Fruit fly (Drosophila melanogaster) whole organism, embryonic: ENCODE results near the gene CG43998.

Source experiments
- Abd-B ChIP-seq: fragments of 200-800 bp; sonication (Bioruptor generic); optimal IDR thresholded peaks from 2 replicates; lab custom pipeline; 2018; ENCODE audit warnings: missing biosample characterization, mild to moderate bottlenecking, missing genetic modification characterization, moderate library complexity
- Asciz ChIP-seq: fragments of 200-800 bp; sonication (Bioruptor generic); optimal IDR thresholded peaks from 2 replicates; lab custom pipeline; 2017; ENCODE audit warnings: missing biosample characterization, mild to moderate bottlenecking, missing genetic modification characterization, missing genetic modification reagents
- B-H2 ChIP-seq: fragments of 200-800 bp; sonication (Bioruptor generic); optimal IDR thresholded peaks from 2 replicates; lab custom pipeline; 2018; ENCODE audit warnings: missing biosample characterization, mild to moderate bottlenecking, missing genetic modification characterization
- CG10565 ChIP-seq: fragments of 200-800 bp; sonication (Bioruptor generic); optimal IDR thresholded peaks from 3 replicates; lab custom pipeline; 2016; ENCODE audit warnings: missing biosample characterization, mild to moderate bottlenecking, missing genetic modification characterization
- CG13624 ChIP-seq: fragments of 200-800 bp; sonication (Bioruptor generic); optimal IDR thresholded peaks from 2 replicates; lab custom pipeline; 2016; ENCODE audit warnings: missing biosample characterization, missing genetic modification characterization
- CG15073 ChIP-seq: fragments of 200-800 bp; sonication (Bioruptor generic); optimal IDR thresholded peaks from 2 replicates; lab custom pipeline; 2016; ENCODE audit warnings: missing biosample characterization, missing genetic modification characterization
- CG1647 ChIP-seq: fragments of 200-800 bp; sonication (Bioruptor generic); optimal IDR thresholded peaks from 3 replicates; lab custom pipeline; 2016; ENCODE audit warnings: missing biosample characterization, missing genetic modification characterization
- CG16815 ChIP-seq: fragments of 200-800 bp; sonication (Bioruptor generic); optimal IDR thresholded peaks from 3 replicates; lab custom pipeline; 2017; ENCODE audit warnings: missing biosample characterization, mild to moderate bottlenecking, missing genetic modification characterization
- CG18262 ChIP-seq: fragments of 200-800 bp; optimal IDR thresholded peaks from 3 replicates; lab custom pipeline; 2019; ENCODE audit warnings: missing biosample characterization, mild to moderate bottlenecking, missing genetic modification characterization, moderate library complexity
- CG18599 ChIP-seq: fragments of 200-800 bp; sonication (Bioruptor generic); optimal IDR thresholded peaks from 3 replicates; lab custom pipeline; 2017; ENCODE audit warnings: missing biosample characterization, missing genetic modification characterization, mild to moderate bottlenecking, moderate library complexity, missing genetic modification reagents
- CG2202 ChIP-seq: fragments of 200-800 bp; sonication (Bioruptor generic); optimal IDR thresholded peaks from 2 replicates; lab custom pipeline; 2018; ENCODE audit warnings: missing biosample characterization, mild to moderate bottlenecking, missing genetic modification characterization
- CG3407 ChIP-seq: fragments of 200-800 bp; sonication (Bioruptor generic); optimal IDR thresholded peaks from 2 replicates; lab custom pipeline; 2018; ENCODE audit warnings: missing biosample characterization, mild to moderate bottlenecking, missing genetic modification characterization
- CG4424 ChIP-seq: fragments of 200-800 bp; sonication (Bioruptor generic); optimal IDR thresholded peaks from 3 replicates; lab custom pipeline; 2016; ENCODE audit warnings: missing biosample characterization, missing genetic modification characterization
- CG8388 ChIP-seq: fragments of 200-800 bp; sonication (Bioruptor generic); optimal IDR thresholded peaks from 2 replicates; lab custom pipeline; 2019; ENCODE audit warnings: missing biosample characterization, mild to moderate bottlenecking, missing genetic modification characterization, moderate library complexity
- CkIIα-i1 ChIP-seq: fragments of 200-800 bp; sonication (Bioruptor generic); IDR thresholded peaks from 2 replicates; pipeline ENCODE4 v1.3.6; 2022; ENCODE audit warnings: missing biosample characterization, missing genetic modification characterization
- Dek ChIP-seq: fragments of 200-800 bp; sonication (Bioruptor generic); optimal IDR thresholded peaks from 3 replicates; lab custom pipeline; 2019; ENCODE audit warnings: missing biosample characterization, mild to moderate bottlenecking, missing genetic modification characterization, moderate library complexity
- Drgx ChIP-seq: fragments of 200-800 bp; sonication (Bioruptor generic); IDR thresholded peaks from 2 replicates; pipeline ENCODE4 v1.3.6; 2022; ENCODE audit warnings: missing biosample characterization, missing genetic modification characterization
- H2.0 ChIP-seq: fragments of 200-800 bp; sonication (Bioruptor generic); IDR thresholded peaks from 2 replicates; pipeline ENCODE4 v1.3.6; 2022; ENCODE audit warnings: missing biosample characterization, missing genetic modification characterization
- HLHmδ ChIP-seq: fragments of 200-800 bp; sonication (Bioruptor generic); optimal IDR thresholded peaks from 2 replicates; lab custom pipeline; 2018; ENCODE audit warnings: missing biosample characterization, mild to moderate bottlenecking, missing genetic modification characterization, moderate library complexity
- Hey ChIP-seq: fragments of 200-800 bp; sonication (Bioruptor generic); optimal IDR thresholded peaks from 3 replicates; lab custom pipeline; 2018; ENCODE audit warnings: missing biosample characterization, mild to moderate bottlenecking, missing genetic modification characterization
- Meics ChIP-seq: fragments of 200-800 bp; sonication (Bioruptor generic); optimal IDR thresholded peaks from 2 replicates; lab custom pipeline; 2017; ENCODE audit warnings: missing biosample characterization, mild to moderate bottlenecking, missing genetic modification characterization
- Oli ChIP-seq: fragments of 200-800 bp; sonication (Bioruptor generic); optimal IDR thresholded peaks from 2 replicates; lab custom pipeline; 2018; ENCODE audit warnings: missing biosample characterization, mild to moderate bottlenecking, missing genetic modification characterization, moderate library complexity
- Sox102F ChIP-seq: fragments of 200-800 bp; sonication (Bioruptor generic); optimal IDR thresholded peaks from 2 replicates; lab custom pipeline; 2018; ENCODE audit warnings: missing biosample characterization, mild to moderate bottlenecking, missing genetic modification characterization, moderate library complexity
- ara ChIP-seq: fragments of 200-800 bp; sonication (Bioruptor generic); IDR thresholded peaks from 2 replicates; pipeline ENCODE4 v1.3.6; 2022; ENCODE audit warnings: missing biosample characterization, missing genetic modification characterization
- exex ChIP-seq: fragments of 200-800 bp; sonication (Bioruptor generic); optimal IDR thresholded peaks from 4 replicates; lab custom pipeline; 2018; ENCODE audit warnings: missing biosample characterization, mild to moderate bottlenecking, missing genetic modification characterization, moderate library complexity
- grau ChIP-seq: fragments of 200-800 bp; optimal IDR thresholded peaks from 3 replicates; lab custom pipeline; 2019; ENCODE audit warnings: missing biosample characterization, mild to moderate bottlenecking, missing genetic modification characterization, moderate library complexity
- gro ChIP-seq: fragments of 200-800 bp; sonication (Bioruptor generic); optimal IDR thresholded peaks from 2 replicates; lab custom pipeline; 2016; ENCODE audit warnings: missing biosample characterization, missing genetic modification characterization
- hbn ChIP-seq: fragments of 200-800 bp; sonication (Bioruptor generic); IDR thresholded peaks from 2 replicates; pipeline ENCODE4 v1.3.6; 2022; ENCODE audit warnings: missing biosample characterization, missing genetic modification characterization; ENCODE audit not compliant: partially characterized antibody
- inv ChIP-seq: fragments of 200-800 bp; sonication (Bioruptor generic); IDR thresholded peaks from 2 replicates; pipeline ENCODE4 v1.3.6; 2022; ENCODE audit warnings: missing biosample characterization, missing genetic modification characterization; ENCODE audit not compliant: partially characterized antibody
- kah ChIP-seq: fragments of 200-800 bp; sonication (Bioruptor generic); optimal IDR thresholded peaks from 2 replicates; lab custom pipeline; 2018; ENCODE audit warnings: missing biosample characterization, mild to moderate bottlenecking, missing genetic modification characterization
- lbe ChIP-seq: fragments of 200-800 bp; sonication (Bioruptor generic); optimal IDR thresholded peaks from 2 replicates; lab custom pipeline; 2016; ENCODE audit warnings: missing biosample characterization, mild to moderate bottlenecking, missing genetic modification characterization
- lmd ChIP-seq: fragments of 200-800 bp; sonication (Bioruptor generic); IDR thresholded peaks from 2 replicates; pipeline ENCODE4 v1.3.6; 2022; ENCODE audit warnings: missing biosample characterization, missing genetic modification characterization
- mirr ChIP-seq: fragments of 200-800 bp; sonication (Bioruptor generic); optimal IDR thresholded peaks from 3 replicates; lab custom pipeline; 2018; ENCODE audit warnings: missing biosample characterization, mild to moderate bottlenecking, missing genetic modification characterization
- mld ChIP-seq: fragments of 200-800 bp; sonication (Bioruptor generic); IDR thresholded peaks from 3 replicates; pipeline ENCODE4 v1.3.6; 2022; ENCODE audit warnings: missing biosample characterization, missing genetic modification characterization; ENCODE audit not compliant: partially characterized antibody
- nerfin-1 ChIP-seq: fragments of 200-800 bp; sonication (Bioruptor generic); optimal IDR thresholded peaks from 3 replicates; lab custom pipeline; 2019; ENCODE audit warnings: missing biosample characterization, mild to moderate bottlenecking, missing genetic modification characterization, moderate library complexity
- odd ChIP-seq: fragments of 200-800 bp; sonication (Bioruptor generic); optimal IDR thresholded peaks from 2 replicates; lab custom pipeline; 2017; ENCODE audit warnings: missing biosample characterization, mild to moderate bottlenecking, missing genetic modification characterization
- pan ChIP-seq, 4 experiments: fragments of >200 bp in 3 of 4; fragments of 200-800 bp in 1 of 4; sonication (Bioruptor generic) in 1 of 4; optimal IDR thresholded peaks in 3 of 4; IDR thresholded peaks in 1 of 4; 2 replicates each; pipeline versions ENCODE4 v1.3.6 to Lab custom; 2017 to 2022; ENCODE audit warnings: missing biosample characterization in 2 of 4, missing genetic modification characterization in 2 of 4, mixed read lengths in 1 of 4
- prd ChIP-seq, 3 experiments: fragments of >200 bp in 2 of 3; fragments of 200-800 bp in 1 of 3; sonication (Bioruptor generic) in 1 of 3; optimal IDR thresholded peaks in 2 of 3; IDR thresholded peaks in 1 of 3; 2 replicates in 2 of 3; 3 replicates in 1 of 3; pipeline versions ENCODE4 v1.3.6 to Lab custom; 2017 to 2022; ENCODE audit warnings: missing biosample characterization in 1 of 3, missing genetic modification characterization in 1 of 3
- ranshi ChIP-seq: fragments of 200-800 bp; sonication (Bioruptor generic); IDR thresholded peaks from 2 replicates; pipeline ENCODE4 v1.3.6; 2022; ENCODE audit warnings: missing biosample characterization, missing genetic modification characterization
- slbo ChIP-seq: fragments of 200-800 bp; sonication (Bioruptor generic); IDR thresholded peaks from 2 replicates; pipeline ENCODE4 v1.3.6; 2022; ENCODE audit warnings: missing biosample characterization, missing genetic modification characterization
- slou ChIP-seq: fragments of 200-800 bp; sonication (Bioruptor generic); optimal IDR thresholded peaks from 3 replicates; lab custom pipeline; 2016; ENCODE audit warnings: missing biosample characterization, missing genetic modification characterization
- sob ChIP-seq: fragments of 200-800 bp; sonication (Bioruptor generic); IDR thresholded peaks from 2 replicates; pipeline ENCODE4 v1.3.6; 2022; ENCODE audit warnings: missing biosample characterization, missing genetic modification characterization
- ssp ChIP-seq: fragments of 200-800 bp; sonication (Bioruptor generic); IDR thresholded peaks from 2 replicates; pipeline ENCODE4 v1.3.6; 2022; ENCODE audit warnings: missing biosample characterization, missing genetic modification characterization
- stc ChIP-seq: fragments of 200-800 bp; sonication (Bioruptor generic); IDR thresholded peaks from 2 replicates; pipeline ENCODE4 v1.3.6; 2022; ENCODE audit warnings: missing biosample characterization, missing genetic modification characterization
- ttk ChIP-seq: fragments of 200-800 bp; sonication (Bioruptor generic); IDR thresholded peaks from 2 replicates; pipeline ENCODE4 v2.1.2; 2022; ENCODE audit warnings: missing biosample characterization, missing genetic modification characterization
- unpg ChIP-seq: fragments of 200-800 bp; sonication (Bioruptor generic); optimal IDR thresholded peaks from 3 replicates; lab custom pipeline; 2018; ENCODE audit warnings: missing biosample characterization, mild to moderate bottlenecking, missing genetic modification characterization, moderate library complexity
- vvl ChIP-seq: fragments of 200-800 bp; sonication (Bioruptor generic); IDR thresholded peaks from 2 replicates; pipeline ENCODE4 v1.3.6; 2022; ENCODE audit warnings: missing biosample characterization, missing genetic modification characterization
- wdn ChIP-seq: fragments of 200-800 bp; sonication (Bioruptor generic); IDR thresholded peaks from 2 replicates; pipeline ENCODE4 v1.3.6; 2022; ENCODE audit warnings: missing biosample characterization, missing genetic modification characterization
- zen2 ChIP-seq: fragments of 200-800 bp; sonication (Bioruptor generic); IDR thresholded peaks from 3 replicates; pipeline ENCODE4 v1.3.6; 2022; ENCODE audit warnings: missing biosample characterization, missing genetic modification characterization; ENCODE audit not compliant: partially characterized antibody

The CG43998 gene

DNA sequence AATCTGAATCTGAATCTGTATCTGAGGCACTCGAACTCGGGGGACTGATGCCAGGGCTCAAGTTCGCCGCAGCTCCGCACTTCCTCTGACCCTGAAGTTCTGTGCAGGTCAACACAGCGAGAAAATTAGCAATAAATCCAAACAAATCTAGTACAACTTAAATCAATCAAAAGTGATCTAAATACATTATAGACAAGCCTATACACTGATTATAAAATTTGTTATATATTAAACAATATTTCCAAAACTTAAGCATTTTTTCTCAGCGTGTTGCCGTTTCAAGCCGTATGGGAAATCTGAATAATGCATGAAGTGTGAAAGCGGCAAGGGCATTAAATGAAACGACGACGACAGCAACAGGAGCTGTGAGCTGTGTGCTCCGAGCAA is 13.8 kb downstream of the CG43998 start:
- TF ChIP-seq unpg (GFP tag; lab: Kevin White, UChicago) (peak; percentile 43), ssp (GFP tag; lab: Robert Waterston, UW) (peak; percentile 10; the same call in 1 of the 2 replicates), slou (GFP tag; lab: Kevin White, UChicago) (peak; percentile 5), CG16815 (GFP tag; lab: Kevin White, UChicago) (no peak), Dek (tag; lab: Kevin White, UChicago) (peak; percentile 2), prd (optimal IDR thresholded peaks at IDR 0.05; lab: Kevin White, UChicago) (no peak), prd (GFP tag; IDR thresholded peaks at IDR 0.05; lab: Robert Waterston, UW) (peak; percentile 55; the same call in 2 of the 3 replicates), sob (GFP tag; lab: Robert Waterston, UW) (peak; percentile 60; the same call in 1 of the 2 replicates), Drgx (peak; percentile 49), CG4424 (GFP tag; lab: Kevin White, UChicago) (peak; percentile 41), lbe (GFP tag; lab: Kevin White, UChicago) (peak; percentile 93), slbo (GFP tag; lab: Robert Waterston, UW) (peak; percentile 34; the same call in 1 of the 2 replicates), CG2202 (no peak), nerfin-1 (tag; lab: Kevin White, UChicago) (no peak), B-H2 (GFP tag; lab: Kevin White, UChicago) (no peak), pan (optimal IDR thresholded peaks at IDR 0.05; lab: Kevin White, UChicago) (no peak), pan (GFP tag; optimal IDR thresholded peaks at IDR 0.05 in 1 of 2, IDR thresholded peaks at IDR 0.05 in 1 of 2) (peak in 1 of 2 experiments; percentile 73), CkIIα-i1 (GFP tag; lab: Robert Waterston, UW) (0 out of 2 replicates have a peak, but pooled peaks have one; percentile 19), vvl (GFP tag; lab: Robert Waterston, UW) (peak; percentile 65), CG18262 (tag; lab: Kevin White, UChicago) (peak; percentile 5), stc (GFP tag; lab: Robert Waterston, UW) (no peak), CG10565 (GFP tag; lab: Kevin White, UChicago) (no peak), hbn (GFP tag; lab: Robert Waterston, UW) (no peak), H2.0 (GFP tag; lab: Robert Waterston, UW) (peak; percentile 51; the same call in 1 of the 2 replicates), wdn (GFP tag; lab: Robert Waterston, UW) (0 out of 2 replicates have a peak, but pooled peaks have one; percentile 37), lmd (GFP tag; lab: Robert Waterston, UW) (peak; percentile 54), exex (tag; lab: Kevin White, UChicago) (no peak), Oli (tag; lab: Kevin White, UChicago) (peak; percentile 21), zen2 (no peak), Meics (peak; percentile 43), CG13624 (GFP tag; lab: Kevin White, UChicago) (no peak), HLHmδ (GFP tag; lab: Kevin White, UChicago) (no peak), CG18599 (GFP tag; lab: Kevin White, UChicago) (peak; percentile 44), odd (GFP tag; lab: Kevin White, UChicago) (no peak), ttk (GFP tag; lab: Robert Waterston, UW) (peak; percentile 40; the same call in 1 of the 2 replicates), CG8388 (GFP tag; lab: Kevin White, UChicago) (peak; percentile 4), Sox102F (GFP tag; lab: Kevin White, UChicago) (peak; percentile 49), ara (no peak; the same call in 1 of the 2 replicates), Asciz (peak; percentile 21), mld (no peak), Abd-B (GFP tag; lab: Kevin White, UChicago) (no peak), kah (GFP tag; lab: Kevin White, UChicago) (no peak), ranshi (GFP tag; lab: Robert Waterston, UW) (peak; percentile 38; the same call in 1 of the 2 replicates), CG1647 (GFP tag; lab: Kevin White, UChicago) (no peak), CG3407 (GFP tag; lab: Kevin White, UChicago) (no peak), mirr (GFP tag; lab: Kevin White, UChicago) (no peak), inv (GFP tag; lab: Robert Waterston, UW) (no peak), grau (tag; lab: Kevin White, UChicago) (peak; percentile 25), CG15073 (GFP tag; lab: Kevin White, UChicago) (no peak), Hey (tag; lab: Kevin White, UChicago) (no peak), gro (GFP tag; lab: Kevin White, UChicago) (no peak)
